Fruit fly (Drosophila melanogaster) whole organism, embryonic: Measurements from ENCODE around the gene CG13299.

Experiments
- Antp ChIP-seq: fragments of 200-800 bp; sonication (Bioruptor generic); optimal IDR thresholded peaks from 3 replicates; lab custom pipeline; 2016; ENCODE audit warnings: missing biosample characterization, missing genetic modification characterization
- Atf6 ChIP-seq: fragments of 200-800 bp; sonication (Bioruptor generic); IDR thresholded peaks from 2 replicates; pipeline ENCODE4 v1.3.6; 2022; ENCODE audit warnings: missing biosample characterization, missing genetic modification characterization
- Awh ChIP-seq: fragments of 200-800 bp; sonication (Bioruptor generic); IDR thresholded peaks from 2 replicates; pipeline ENCODE4, ENCODE4 v1.3.6; 2022; ENCODE audit warnings: missing biosample characterization, missing genetic modification characterization
- CG10147 ChIP-seq: fragments of 200-800 bp; sonication (Bioruptor generic); optimal IDR thresholded peaks from 2 replicates; lab custom pipeline; 2019; ENCODE audit warnings: missing biosample characterization, mild to moderate bottlenecking, missing genetic modification characterization, moderate library complexity
- CG11504 ChIP-seq: fragments of 200-800 bp; sonication (Bioruptor generic); optimal IDR thresholded peaks from 3 replicates; lab custom pipeline; 2019; ENCODE audit warnings: missing biosample characterization, mild to moderate bottlenecking, missing genetic modification characterization, moderate library complexity
- CG11723 ChIP-seq: fragments of 200-800 bp; sonication (Bioruptor generic); optimal IDR thresholded peaks from 2 replicates; lab custom pipeline; 2017; ENCODE audit warnings: missing biosample characterization, mild to moderate bottlenecking, missing genetic modification characterization
- CG12104 ChIP-seq: fragments of 200-800 bp; sonication (Bioruptor generic); optimal IDR thresholded peaks from 3 replicates; lab custom pipeline; 2016; ENCODE audit warnings: missing biosample characterization, missing genetic modification characterization
- CG12299 ChIP-seq: fragments of 200-800 bp; sonication (Bioruptor generic); optimal IDR thresholded peaks from 2 replicates; lab custom pipeline; 2018; ENCODE audit warnings: missing biosample characterization, mild to moderate bottlenecking, missing genetic modification characterization
- CG1233 ChIP-seq: fragments of 200-800 bp; sonication (Bioruptor generic); optimal IDR thresholded peaks from 4 replicates; lab custom pipeline; 2018; ENCODE audit warnings: missing biosample characterization, mild to moderate bottlenecking, missing genetic modification characterization
- CG12391 ChIP-seq: fragments of 200-800 bp; sonication (Bioruptor generic); optimal IDR thresholded peaks from 3 replicates; lab custom pipeline; 2018; ENCODE audit warnings: missing biosample characterization, mild to moderate bottlenecking, missing genetic modification characterization, moderate library complexity
- CG1529 ChIP-seq: fragments of 200-800 bp; sonication (Bioruptor generic); optimal IDR thresholded peaks from 3 replicates; lab custom pipeline; 2018; ENCODE audit warnings: missing biosample characterization, missing genetic modification characterization
- CG15514 ChIP-seq: fragments of 200-800 bp; sonication (Bioruptor generic); optimal IDR thresholded peaks from 3 replicates; lab custom pipeline; 2017; ENCODE audit warnings: missing biosample characterization, missing genetic modification characterization, mild to moderate bottlenecking, moderate library complexity, missing genetic modification reagents
- CG15696 ChIP-seq: fragments of 200-800 bp; sonication (Bioruptor generic); optimal IDR thresholded peaks from 2 replicates; lab custom pipeline; 2019; ENCODE audit warnings: missing biosample characterization, mild to moderate bottlenecking, missing genetic modification characterization, moderate library complexity
- CG1603 ChIP-seq: fragments of 200-800 bp; sonication (Bioruptor generic); optimal IDR thresholded peaks from 2 replicates; lab custom pipeline; 2019; ENCODE audit warnings: missing biosample characterization, mild to moderate bottlenecking, missing genetic modification characterization, moderate library complexity
- CG17612 ChIP-seq: fragments of 200-800 bp; sonication (Bioruptor generic); IDR thresholded peaks from 2 replicates; pipeline ENCODE4 v1.3.6; 2022; ENCODE audit warnings: missing biosample characterization, missing genetic modification characterization
- CG17829 ChIP-seq: fragments of 200-800 bp; optimal IDR thresholded peaks from 2 replicates; lab custom pipeline; 2019; ENCODE audit warnings: missing biosample characterization, mild to moderate bottlenecking, missing genetic modification characterization, moderate library complexity
- CG6254 ChIP-seq: fragments of 200-800 bp; sonication (Bioruptor generic); optimal IDR thresholded peaks from 3 replicates; lab custom pipeline; 2017; ENCODE audit warnings: mild to moderate bottlenecking, missing biosample characterization, missing genetic modification reagents, missing genetic modification characterization
- CG7271 ChIP-seq: fragments of 200-800 bp; sonication (Bioruptor generic); optimal IDR thresholded peaks from 2 replicates; lab custom pipeline; 2018; ENCODE audit warnings: missing biosample characterization, mild to moderate bottlenecking, missing genetic modification characterization, moderate library complexity
- CG7745 ChIP-seq: fragments of 200-800 bp; sonication (Bioruptor generic); optimal IDR thresholded peaks from 2 replicates; lab custom pipeline; 2018; ENCODE audit warnings: missing biosample characterization, mild to moderate bottlenecking, missing genetic modification characterization, moderate library complexity
- CG8089 ChIP-seq: fragments of 200-800 bp; sonication (Bioruptor generic); optimal IDR thresholded peaks from 3 replicates; lab custom pipeline; 2016; ENCODE audit warnings: missing biosample characterization, missing genetic modification characterization
- CG8388 ChIP-seq: fragments of 200-800 bp; sonication (Bioruptor generic); optimal IDR thresholded peaks from 2 replicates; lab custom pipeline; 2019; ENCODE audit warnings: missing biosample characterization, mild to moderate bottlenecking, missing genetic modification characterization, moderate library complexity
- CG9437 ChIP-seq: fragments of 200-800 bp; sonication (Bioruptor generic); optimal IDR thresholded peaks from 2 replicates; lab custom pipeline; 2018; ENCODE audit warnings: missing biosample characterization, mild to moderate bottlenecking, missing genetic modification characterization
- Deaf1 ChIP-seq: fragments of 200-800 bp; optimal IDR thresholded peaks from 3 replicates; lab custom pipeline; 2019; ENCODE audit warnings: missing biosample characterization, mild to moderate bottlenecking, missing genetic modification characterization, moderate library complexity
- Dip2 ChIP-seq: fragments of 200-800 bp; sonication (Bioruptor generic); IDR thresholded peaks from 2 replicates; pipeline ENCODE4 v1.3.6; 2022; ENCODE audit warnings: missing biosample characterization, missing genetic modification characterization
- Dp ChIP-seq: fragments of 200-800 bp; sonication (Bioruptor generic); optimal IDR thresholded peaks from 2 replicates; lab custom pipeline; 2018; ENCODE audit warnings: missing biosample characterization, mild to moderate bottlenecking, missing genetic modification characterization, moderate library complexity
- HLH4C ChIP-seq: fragments of 200-800 bp; sonication (Bioruptor generic); IDR thresholded peaks from 3 replicates; pipeline ENCODE4 v1.3.6; 2022; ENCODE audit warnings: missing biosample characterization, missing genetic modification characterization; ENCODE audit not compliant: partially characterized antibody
- Hey ChIP-seq: fragments of 200-800 bp; sonication (Bioruptor generic); optimal IDR thresholded peaks from 3 replicates; lab custom pipeline; 2018; ENCODE audit warnings: missing biosample characterization, mild to moderate bottlenecking, missing genetic modification characterization
- HmgZ ChIP-seq: fragments of 200-800 bp; sonication (Bioruptor generic); optimal IDR thresholded peaks from 2 replicates; lab custom pipeline; 2018; ENCODE audit warnings: missing biosample characterization, mild to moderate bottlenecking, missing genetic modification characterization
- Kr ChIP-seq: fragments of 200-800 bp; sonication (Bioruptor generic); optimal IDR thresholded peaks from 2 replicates; lab custom pipeline; 2017; ENCODE audit warnings: missing biosample characterization, mild to moderate bottlenecking, missing genetic modification characterization
- TFAM ChIP-seq: fragments of 200-800 bp; sonication (Bioruptor generic); optimal IDR thresholded peaks from 2 replicates; lab custom pipeline; 2017; ENCODE audit warnings: missing biosample characterization, missing genetic modification characterization, inconsistent platforms
- Trl ChIP-seq, 3 experiments: fragments of >200 bp in 2 of 3; fragments of 200-800 bp in 1 of 3; sonication (Bioruptor generic) in 1 of 3; optimal IDR thresholded peaks; 2 replicates in 1 of 3; 3 replicates in 2 of 3; lab custom pipeline; 2016 to 2017; ENCODE audit warnings: missing biosample characterization in 1 of 3, missing genetic modification characterization in 1 of 3
- Xrp1 ChIP-seq: fragments of 200-800 bp; sonication (Bioruptor generic); IDR thresholded peaks from 2 replicates; pipeline ENCODE4 v1.3.6; 2022; ENCODE audit warnings: missing biosample characterization, missing genetic modification characterization
- ab ChIP-seq: fragments of 200-800 bp; sonication (Bioruptor generic); optimal IDR thresholded peaks from 2 replicates; lab custom pipeline; 2016; ENCODE audit warnings: missing biosample characterization, missing genetic modification characterization
- abd-A ChIP-seq: fragments of 200-800 bp; sonication (Bioruptor generic); optimal IDR thresholded peaks from 3 replicates; lab custom pipeline; 2019; ENCODE audit warnings: missing biosample characterization, mild to moderate bottlenecking, missing genetic modification characterization, moderate library complexity
- bcd ChIP-seq: fragments of 200-800 bp; sonication (Bioruptor generic); optimal IDR thresholded peaks from 2 replicates; lab custom pipeline; 2017; ENCODE audit warnings: missing biosample characterization, mild to moderate bottlenecking, missing genetic modification characterization
- caup ChIP-seq: fragments of 200-800 bp; sonication (Bioruptor generic); optimal IDR thresholded peaks from 3 replicates; lab custom pipeline; 2017; ENCODE audit warnings: missing biosample characterization, mild to moderate bottlenecking, missing genetic modification characterization, moderate library complexity; ENCODE audit not compliant: severe bottlenecking
- chif ChIP-seq, 2 experiments: fragments of 200-800 bp; sonication (Bioruptor generic); optimal IDR thresholded peaks; 3 replicates each; lab custom pipeline; 2016; ENCODE audit warnings: missing biosample characterization in 2 of 2, missing genetic modification characterization in 2 of 2
- ci ChIP-seq: fragments of 200-800 bp; sonication (Bioruptor generic); IDR thresholded peaks from 3 replicates; pipeline ENCODE4 v1.3.6; 2022; ENCODE audit warnings: missing biosample characterization, missing genetic modification characterization
- crp ChIP-seq, 2 experiments: fragments of 200-800 bp; sonication (Bioruptor generic); optimal IDR thresholded peaks; 2 replicates in 1 of 2; 3 replicates in 1 of 2; lab custom pipeline; 2017; ENCODE audit warnings: missing biosample characterization in 2 of 2, missing genetic modification characterization in 2 of 2, mild to moderate bottlenecking in 1 of 2, moderate library complexity in 1 of 2
- disco-r ChIP-seq: fragments of 200-800 bp; sonication (Bioruptor generic); optimal IDR thresholded peaks from 2 replicates; lab custom pipeline; 2016; ENCODE audit warnings: missing biosample characterization, missing genetic modification characterization
- ftz-f1 ChIP-seq: fragments of 200-800 bp; sonication (Bioruptor generic); optimal IDR thresholded peaks from 2 replicates; lab custom pipeline; 2016; ENCODE audit warnings: missing biosample characterization, missing genetic modification characterization
- hkb ChIP-seq, 2 experiments: fragments of 200-800 bp in 1 of 2; fragments of >200 bp in 1 of 2; sonication (Bioruptor generic) in 1 of 2; IDR thresholded peaks in 1 of 2; optimal IDR thresholded peaks in 1 of 2; 2 replicates each; pipeline versions ENCODE4 v1.3.6 to Lab custom; 2017 to 2022; ENCODE audit warnings: missing biosample characterization in 1 of 2, missing genetic modification characterization in 1 of 2
- mirr ChIP-seq: fragments of 200-800 bp; sonication (Bioruptor generic); optimal IDR thresholded peaks from 3 replicates; lab custom pipeline; 2018; ENCODE audit warnings: missing biosample characterization, mild to moderate bottlenecking, missing genetic modification characterization
- odd ChIP-seq: fragments of 200-800 bp; sonication (Bioruptor generic); optimal IDR thresholded peaks from 2 replicates; lab custom pipeline; 2017; ENCODE audit warnings: missing biosample characterization, mild to moderate bottlenecking, missing genetic modification characterization
- tio ChIP-seq: fragments of 200-800 bp; sonication (Bioruptor generic); optimal IDR thresholded peaks from 2 replicates; lab custom pipeline; 2017; ENCODE audit warnings: missing biosample characterization, missing genetic modification characterization, inconsistent platforms
- trem ChIP-seq: fragments of 200-800 bp; optimal IDR thresholded peaks from 3 replicates; lab custom pipeline; 2019; ENCODE audit warnings: missing biosample characterization, mild to moderate bottlenecking, missing genetic modification characterization, moderate library complexity
- zen ChIP-seq: fragments of 200-800 bp; sonication (Bioruptor generic); optimal IDR thresholded peaks from 3 replicates; lab custom pipeline; 2018; ENCODE audit warnings: missing biosample characterization, mild to moderate bottlenecking, missing genetic modification characterization, moderate library complexity

Gene CG13299

DNA sequence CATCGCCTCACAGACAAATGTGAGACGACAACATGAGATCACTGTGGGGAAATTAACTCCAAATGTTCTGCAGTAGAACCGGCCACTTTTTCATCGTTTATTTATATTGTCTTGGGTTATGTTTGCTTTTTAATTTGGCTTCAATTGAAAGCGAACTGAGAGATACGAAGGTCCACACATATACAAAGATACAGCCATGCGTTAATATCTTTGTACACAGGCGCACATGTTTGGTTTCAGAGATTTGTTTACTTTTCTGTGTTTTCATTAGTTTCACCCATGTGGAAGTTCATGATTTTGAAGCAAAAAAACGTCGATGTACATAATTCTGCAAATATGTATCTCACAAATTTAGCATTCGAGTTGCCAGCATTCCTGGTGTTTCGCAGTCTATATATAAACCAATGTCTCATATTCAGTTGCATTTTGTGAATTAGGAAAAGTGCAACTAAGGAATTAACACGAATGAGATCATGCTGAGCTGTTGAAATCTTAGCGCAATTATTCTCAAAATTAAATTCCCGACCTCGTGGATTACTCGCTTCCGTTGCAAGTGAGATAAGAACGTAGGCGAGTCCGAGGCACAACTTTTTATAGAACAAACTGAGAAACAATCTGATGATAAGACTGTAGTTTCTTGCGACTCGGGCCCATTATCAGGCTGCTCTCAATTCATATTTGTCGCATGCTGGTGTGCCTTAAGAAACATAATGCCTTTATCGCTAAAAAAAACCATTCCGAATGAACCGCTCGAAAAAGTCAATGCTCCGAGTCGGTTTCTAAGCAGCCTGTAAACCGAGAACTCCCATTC lies 16.0 kb downstream of the CG13299 start (continued):
- TF ChIP-seq zen (tag; lab: Kevin White, UChicago) (peak; percentile 58), CG17829 (no peak), CG17612 (no peak), hkb (optimal IDR thresholded peaks at IDR 0.05; lab: Kevin White, UChicago) (no peak), hkb (GFP tag; IDR thresholded peaks at IDR 0.05; lab: Robert Waterston, UW) (no peak; the same call in 1 of the 2 replicates), CG12299 (peak; percentile 65), CG8388 (GFP tag; lab: Kevin White, UChicago) (no peak), disco-r (GFP tag; lab: Kevin White, UChicago) (no peak), caup (GFP tag; lab: Kevin White, UChicago) (peak; percentile 61), trem (peak; percentile 28), Dip2 (GFP tag; lab: Robert Waterston, UW) (no peak), bcd (GFP tag; lab: Kevin White, UChicago) (no peak), CG1529 (GFP tag; lab: Kevin White, UChicago) (no peak), Awh (GFP tag; lab: Robert Waterston, UW) (0 out of 2 replicates have a peak, but pooled peaks have one; percentile 24), HmgZ (tag; lab: Kevin White, UChicago) (peak; percentile 16), mirr (peak; percentile 78), CG6254 (peak; percentile 25), CG11723 (no peak), Atf6 (0 out of 2 replicates have a peak, but pooled peaks have one; percentile 27), CG1233 (GFP tag; lab: Kevin White, UChicago) (peak; percentile 77), abd-A (tag; lab: Kevin White, UChicago) (no peak), CG12104 (GFP tag; lab: Kevin White, UChicago) (peak; percentile 25), Antp (no peak), Deaf1 (peak; percentile 22), odd (no peak), chif (GFP tag; optimal IDR thresholded peaks at IDR 0.05; lab: Kevin White, UChicago) (peak in 1 of 2 experiments; percentile 23), HLH4C (GFP tag; lab: Robert Waterston, UW) (no peak), CG1603 (no peak), Hey (tag; lab: Kevin White, UChicago) (peak; percentile 33), CG12391 (peak; percentile 14), CG15514 (GFP tag; lab: Kevin White, UChicago) (peak; percentile 56), CG8089 (GFP tag; lab: Kevin White, UChicago) (no peak), CG7271 (no peak), TFAM (peak; percentile 16), Trl (optimal IDR thresholded peaks at IDR 0.05; lab: Kevin White, UChicago) (no peak), Trl (GFP tag; optimal IDR thresholded peaks at IDR 0.05; lab: Kevin White, UChicago) (peak; percentile 16), CG10147 (GFP tag; lab: Kevin White, UChicago) (no peak), Xrp1 (peak; percentile 57), crp (GFP tag; optimal IDR thresholded peaks at IDR 0.05; lab: Kevin White, UChicago) (no peak), Kr (peak; percentile 61), ci (0 out of 3 replicates have a peak, but pooled peaks have one; percentile 55), CG7745 (tag; lab: Kevin White, UChicago) (no peak), ftz-f1 (GFP tag; lab: Kevin White, UChicago) (no peak), CG15696 (tag; lab: Kevin White, UChicago) (peak; percentile 93), CG9437 (no peak), ab (GFP tag; lab: Kevin White, UChicago) (no peak), CG11504 (tag; lab: Kevin White, UChicago) (no peak), Dp (no peak), tio (GFP tag; lab: Kevin White, UChicago) (no peak)
